Worm (Caenorhabditis elegans) whole organism, L1 larva: ENCODE results near the gene fbxl-1.

ENCODE experiments used
- C04F5.9 ChIP-seq: sonication (generic microtip); optimal IDR thresholded peaks from 2 replicates; lab custom pipeline; 2016; ENCODE audit warnings: missing genetic modification characterization, missing compliant biosample characterization
- C16A3.4 ChIP-seq: fragments of 150-350 bp; optimal IDR thresholded peaks from 2 replicates; lab custom pipeline; 2014; ENCODE audit warnings: missing biosample characterization, missing genetic modification characterization
- C34B4.2 ChIP-seq: sonication (generic microtip); optimal IDR thresholded peaks from 2 replicates; lab custom pipeline; 2017; ENCODE audit warnings: mild to moderate bottlenecking, missing genetic modification characterization, missing compliant biosample characterization
- Y116A8C.19 ChIP-seq: sonication (generic microtip); optimal IDR thresholded peaks from 2 replicates; lab custom pipeline; 2016; ENCODE audit warnings: missing compliant biosample characterization, missing genetic modification characterization, borderline replicate concordance
- alr-1 ChIP-seq: fragments of 200-800 bp; sonication (Bioruptor generic); optimal IDR thresholded peaks from 2 replicates; lab custom pipeline; 2018; ENCODE audit warnings: borderline replicate concordance, mild to moderate bottlenecking, missing genetic modification characterization, missing compliant biosample characterization
- aly-2 ChIP-seq: fragments of 150-350 bp; optimal IDR thresholded peaks from 2 replicates; lab custom pipeline; 2014; ENCODE audit warnings: missing biosample characterization, missing genetic modification characterization
- ceh-63 ChIP-seq: fragments of 200-800 bp; sonication (Bioruptor generic); optimal IDR thresholded peaks from 2 replicates; lab custom pipeline; 2018; ENCODE audit warnings: mild to moderate bottlenecking, missing genetic modification characterization, missing compliant biosample characterization
- ceh-8 ChIP-seq: fragments of 200-800 bp; sonication (Bioruptor generic); optimal IDR thresholded peaks from 2 replicates; lab custom pipeline; 2018; ENCODE audit warnings: mild to moderate bottlenecking, missing genetic modification characterization, moderate library complexity, missing compliant biosample characterization
- ceh-82 ChIP-seq, 3 experiments: fragments of 150-350 bp in 1 of 3; sonication (generic microtip) in 2 of 3; optimal IDR thresholded peaks; 2 replicates each; lab custom pipeline; 2014 to 2017; ENCODE audit warnings: missing biosample characterization in 3 of 3, missing genetic modification characterization in 3 of 3
- ceh-88 ChIP-seq: fragments of 200-800 bp; sonication (Bioruptor generic); IDR thresholded peaks from 2 replicates; pipeline ENCODE4 v1.3.6; 2022; ENCODE audit warnings: missing genetic modification characterization, missing compliant biosample characterization
- ceh-90 ChIP-seq: sonication (generic microtip); optimal IDR thresholded peaks from 2 replicates; lab custom pipeline; 2016; ENCODE audit warnings: missing genetic modification characterization, missing compliant biosample characterization
- ces-1 ChIP-seq: fragments of 150-350 bp; optimal IDR thresholded peaks from 2 replicates; lab custom pipeline; 2014; ENCODE audit warnings: missing biosample characterization, missing genetic modification reagents, missing genetic modification characterization
- efl-1 ChIP-seq, 4 experiments: fragments of 150-350 bp; optimal IDR thresholded peaks in 3 of 4; peaks in 1 of 4; 1 replicate in 1 of 4; 2 replicates in 3 of 4; lab custom pipeline; 2014; ENCODE audit warnings: missing biosample characterization in 2 of 4, missing genetic modification characterization in 2 of 4, missing genetic modification reagents in 2 of 4
- efl-3 ChIP-seq: fragments of 200-800 bp; sonication (Bioruptor generic); optimal IDR thresholded peaks from 2 replicates; lab custom pipeline; 2018; ENCODE audit warnings: mild to moderate bottlenecking, missing genetic modification characterization, missing compliant biosample characterization
- elt-3 ChIP-seq, 6 experiments: fragments of 150-350 bp in 1 of 6; sonication (generic microtip); optimal IDR thresholded peaks; 2 replicates each; lab custom pipeline; 2017 to 2018; ENCODE audit warnings: missing biosample characterization in 6 of 6, missing genetic modification characterization in 6 of 6, inconsistent platforms in 1 of 6
- fkh-10 ChIP-seq: sonication (generic microtip); optimal IDR thresholded peaks from 2 replicates; lab custom pipeline; 2017; ENCODE audit warnings: missing biosample characterization, missing genetic modification reagents, missing genetic modification characterization
- fkh-8 ChIP-seq: sonication (generic microtip); optimal IDR thresholded peaks from 2 replicates; lab custom pipeline; 2016; ENCODE audit warnings: mild to moderate bottlenecking, missing genetic modification characterization, missing compliant biosample characterization
- grh-1 ChIP-seq: fragments of 200-800 bp; sonication (Bioruptor generic); IDR thresholded peaks from 2 replicates; pipeline ENCODE4 v1.3.6; 2022; ENCODE audit warnings: missing genetic modification reagents, missing genetic modification characterization, missing compliant biosample characterization
- hpl-2 ChIP-seq: fragments of 150-350 bp; optimal IDR thresholded peaks from 2 replicates; lab custom pipeline; 2014; ENCODE audit warnings: missing biosample characterization, missing genetic modification reagents, missing genetic modification characterization
- irx-1 ChIP-seq: sonication (generic microtip); optimal IDR thresholded peaks from 2 replicates; lab custom pipeline; 2016; ENCODE audit warnings: missing genetic modification characterization, missing compliant biosample characterization
- isw-1 ChIP-seq: fragments of 200-800 bp; sonication (Bioruptor generic); IDR thresholded peaks from 2 replicates; pipeline ENCODE4 v1.3.6; 2022; ENCODE audit warnings: missing genetic modification characterization, missing compliant biosample characterization
- lin-14 ChIP-seq: fragments of 200-800 bp; sonication (Bioruptor generic); optimal IDR thresholded peaks from 2 replicates; lab custom pipeline; 2018; ENCODE audit warnings: mild to moderate bottlenecking, missing genetic modification characterization, moderate library complexity, missing compliant biosample characterization
- lin-15B ChIP-seq: fragments of 150-350 bp; sonication (generic microtip); optimal IDR thresholded peaks from 3 replicates; lab custom pipeline; 2014; ENCODE audit warnings: missing biosample characterization, missing genetic modification characterization
- lin-39 ChIP-seq: fragments of 150-350 bp; optimal IDR thresholded peaks from 2 replicates; lab custom pipeline; 2014; ENCODE audit warnings: missing biosample characterization, missing genetic modification reagents, missing genetic modification characterization
- mef-2 ChIP-seq: fragments of 150-350 bp; optimal IDR thresholded peaks from 2 replicates; lab custom pipeline; 2014; ENCODE audit warnings: missing biosample characterization, missing genetic modification characterization
- mep-1 ChIP-seq: fragments of 150-350 bp; optimal IDR thresholded peaks from 2 replicates; lab custom pipeline; 2014; ENCODE audit warnings: missing biosample characterization, missing genetic modification characterization
- nhr-85 ChIP-seq: sonication (generic microtip); peaks from one replicate; lab custom pipeline; 2016; ENCODE audit warnings: missing genetic modification characterization, inconsistent platforms, missing compliant biosample characterization
- pag-3 ChIP-seq: sonication (generic microtip); optimal IDR thresholded peaks from 2 replicates; lab custom pipeline; 2017; ENCODE audit warnings: missing genetic modification characterization, mild to moderate bottlenecking, missing compliant biosample characterization, antibody characterized with exemption, borderline replicate concordance; ENCODE audit not compliant: insufficient read depth
- pax-3 ChIP-seq: fragments of 200-800 bp; sonication (Bioruptor generic); optimal IDR thresholded peaks from 2 replicates; lab custom pipeline; 2018; ENCODE audit warnings: mild to moderate bottlenecking, missing genetic modification characterization, moderate library complexity, missing compliant biosample characterization
- pqm-1 ChIP-seq: sonication (generic microtip); optimal IDR thresholded peaks from 3 replicates; lab custom pipeline; 2017; ENCODE audit warnings: missing biosample characterization, missing genetic modification characterization
- rnt-1 ChIP-seq: sonication (generic microtip); optimal IDR thresholded peaks from 2 replicates; lab custom pipeline; 2016; ENCODE audit warnings: mild to moderate bottlenecking, missing genetic modification characterization, moderate library complexity, missing compliant biosample characterization
- snpc-4 ChIP-seq: fragments of 150-350 bp; optimal IDR thresholded peaks from 2 replicates; lab custom pipeline; 2014; ENCODE audit warnings: missing biosample characterization, missing genetic modification characterization
- sptf-1 ChIP-seq: fragments of 150-350 bp; optimal IDR thresholded peaks from 2 replicates; lab custom pipeline; 2014; ENCODE audit warnings: missing biosample characterization, missing genetic modification characterization
- swsn-7 ChIP-seq: sonication (generic microtip); optimal IDR thresholded peaks from 2 replicates; lab custom pipeline; 2016; ENCODE audit warnings: missing genetic modification characterization, missing compliant biosample characterization
- tbx-2 ChIP-seq: sonication (generic microtip); optimal IDR thresholded peaks from 2 replicates; lab custom pipeline; 2016; ENCODE audit warnings: missing genetic modification characterization, missing compliant biosample characterization
- tlp-1 ChIP-seq: fragments of 150-350 bp; optimal IDR thresholded peaks from 2 replicates; lab custom pipeline; 2014; ENCODE audit warnings: missing biosample characterization, missing genetic modification characterization
- unc-86 ChIP-seq: sonication (generic microtip); optimal IDR thresholded peaks from 2 replicates; lab custom pipeline; 2016; ENCODE audit warnings: missing genetic modification characterization, missing compliant biosample characterization
- unc-98 ChIP-seq: fragments of 200-800 bp; sonication (Bioruptor generic); IDR thresholded peaks from 2 replicates; pipeline ENCODE4 v1.3.6; 2022; ENCODE audit warnings: missing genetic modification characterization, missing compliant biosample characterization
- zag-1 ChIP-seq: fragments of 150-350 bp; optimal IDR thresholded peaks from 2 replicates; lab custom pipeline; 2014; ENCODE audit warnings: missing biosample characterization, missing genetic modification characterization
- ztf-4 ChIP-seq: fragments of 150-350 bp; optimal IDR thresholded peaks from 2 replicates; lab custom pipeline; 2014; ENCODE audit warnings: missing biosample characterization, missing genetic modification characterization

The fbxl-1 gene

DNA sequence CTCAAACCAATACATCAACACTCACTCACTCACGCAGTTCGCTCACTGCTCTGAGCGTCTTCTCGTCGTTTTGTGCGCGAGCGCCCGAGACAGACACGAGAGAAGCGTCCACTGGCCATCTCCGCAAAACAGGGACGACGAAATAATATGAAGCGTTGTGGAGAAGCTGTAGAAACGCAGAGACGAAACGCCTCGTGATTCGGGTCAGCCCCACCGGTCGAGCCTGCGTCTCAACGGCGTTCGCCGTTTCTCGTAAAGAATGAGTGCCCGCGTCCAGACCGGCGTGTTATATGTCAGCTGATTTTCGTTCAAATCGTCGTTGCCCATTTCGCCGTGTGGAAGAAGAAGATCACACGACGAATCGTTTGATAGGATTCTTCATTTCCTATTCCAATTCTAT is at the start of gene fbxl-1 (continued):
- no peak for TF ChIP-seq hpl-2 (GFP tag; lab: Kevin White, UChicago)
- TF ChIP-seq elt-3 (tag; optimal IDR thresholded peaks at IDR 0.05; lab: Kevin White, UChicago): peak in 2 of 6 experiments; percentile 14 to 61
- peak; percentile 58 for TF ChIP-seq mef-2 (tag; lab: Kevin White, UChicago)
- TF ChIP-seq C04F5.9 (tag; lab: Kevin White, UChicago): no peak
- peak; percentile 96 for TF ChIP-seq unc-86
- TF ChIP-seq pag-3: no peak
- TF ChIP-seq ces-1 (GFP tag; lab: Kevin White, UChicago): no peak
- peak; percentile 77 for TF ChIP-seq swsn-7 (tag; lab: Kevin White, UChicago)
- TF ChIP-seq pax-3 (tag; lab: Kevin White, UChicago): peak; percentile 64
- no peak for TF ChIP-seq Y116A8C.19
- no peak for TF ChIP-seq alr-1
- no peak for TF ChIP-seq tlp-1 (tag; lab: Kevin White, UChicago)
- peak; percentile 81 for TF ChIP-seq tbx-2
- TF ChIP-seq isw-1 (GFP tag; lab: Robert Waterston, UW): peak; percentile 48
- no peak for TF ChIP-seq pqm-1
- no peak for TF ChIP-seq lin-15B (tag; lab: Kevin White, UChicago)
- TF ChIP-seq unc-98 (GFP tag; lab: Robert Waterston, UW): no peak
- TF ChIP-seq ceh-90 (tag; lab: Kevin White, UChicago): no peak
- no peak for TF ChIP-seq zag-1
- no peak for TF ChIP-seq aly-2
- peak; percentile 96 for TF ChIP-seq fkh-8 (tag; lab: Kevin White, UChicago)
- no peak for TF ChIP-seq C34B4.2 (tag; lab: Kevin White, UChicago)
- no peak for TF ChIP-seq sptf-1 (tag; lab: Kevin White, UChicago)
- peak; percentile 25 to 70 (median 47) for TF ChIP-seq ceh-82 (tag; optimal IDR thresholded peaks at IDR 0.05; lab: Kevin White, UChicago)
- TF ChIP-seq efl-1 (optimal IDR thresholded peaks at IDR 0.05; lab: Kevin White, UChicago): peak; percentile 68 to 70
- TF ChIP-seq efl-1 (GFP tag; optimal IDR thresholded peaks at IDR 0.05 in 1 of 2; lab: Kevin White, UChicago): peak; percentile 48 to 97
- peak; percentile 29 for TF ChIP-seq ceh-8 (GFP tag; lab: Kevin White, UChicago)
- TF ChIP-seq efl-3 (GFP tag; lab: Kevin White, UChicago): no peak
- TF ChIP-seq nhr-85 (tag; lab: Kevin White, UChicago): no peak
- TF ChIP-seq snpc-4: peak; percentile 6
- TF ChIP-seq grh-1 (GFP tag; lab: Robert Waterston, UW): no peak
- TF ChIP-seq mep-1 (tag; lab: Kevin White, UChicago): peak; percentile 51

DNA sequence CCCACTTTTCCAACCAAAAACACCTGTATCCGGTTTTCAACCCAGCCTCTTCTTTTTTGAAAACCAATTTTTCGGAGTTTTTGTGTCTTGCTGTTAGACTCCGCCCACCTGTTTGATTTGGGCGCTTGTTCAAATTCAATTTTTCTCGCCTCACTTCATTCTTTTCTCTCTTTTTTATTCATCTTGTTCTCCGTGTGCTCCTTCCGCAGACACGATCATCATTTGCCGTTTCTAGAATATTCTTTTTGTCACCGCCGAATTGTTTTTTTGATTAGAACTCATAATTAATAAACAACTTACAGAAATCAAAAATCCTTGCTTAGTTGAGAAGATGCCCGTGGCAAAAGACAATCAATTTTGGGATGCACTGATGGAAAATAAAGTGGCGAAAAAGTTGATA is 48.7 kb upstream of the fbxl-1 start, which contains the start of gene C50C3.5:
TSS of gene C50C3.5 (plus strand) at position 301 of the 400 bp plus-strand sequence.
- TF ChIP-seq efl-3 (GFP tag; lab: Kevin White, UChicago): no peak
- peak; percentile 52 for TF ChIP-seq fkh-10 (GFP tag; lab: Kevin White, UChicago)
- peak; percentile 37 for TF ChIP-seq lin-14 (GFP tag; lab: Kevin White, UChicago)

DNA sequence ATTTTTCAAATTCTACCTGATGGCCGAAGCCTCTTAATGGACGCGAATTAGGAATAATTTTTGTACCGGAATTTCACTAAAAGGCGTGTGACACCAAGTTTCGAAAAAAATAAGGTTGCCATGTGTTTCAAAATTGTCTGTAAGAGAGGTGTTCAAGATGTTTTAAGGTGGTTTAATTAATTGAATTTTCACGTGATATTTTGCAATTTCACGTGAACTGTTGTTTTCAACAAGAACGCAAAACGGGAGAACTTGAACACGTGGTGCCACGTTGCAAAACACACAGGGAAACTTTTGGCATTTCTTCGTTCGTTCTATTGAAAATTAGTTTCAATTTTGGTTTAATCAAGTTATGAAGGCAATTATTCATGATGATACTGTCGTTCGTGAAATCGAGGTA is 46.0 kb upstream of the fbxl-1 start, which contains the start of gene spc-2:
TSS of gene spc-2 (plus strand) at position 301 of the 400 bp plus-strand sequence.
- TF ChIP-seq C04F5.9 (tag; lab: Kevin White, UChicago) (no peak), Y116A8C.19 (no peak), irx-1 (tag; lab: Kevin White, UChicago) (no peak), tlp-1 (tag; lab: Kevin White, UChicago) (no peak), isw-1 (GFP tag; lab: Robert Waterston, UW) (no peak), mep-1 (tag; lab: Kevin White, UChicago) (no peak), efl-1 (optimal IDR thresholded peaks at IDR 0.05; lab: Kevin White, UChicago) (no peak), efl-1 (GFP tag; optimal IDR thresholded peaks at IDR 0.05 in 1 of 2; lab: Kevin White, UChicago) (no peak), ztf-4 (no peak), rnt-1 (tag; lab: Kevin White, UChicago) (no peak), lin-39 (tag; lab: Kevin White, UChicago) (no peak), ceh-88 (GFP tag; lab: Robert Waterston, UW) (no peak), C16A3.4 (no peak), ceh-63 (no peak)
